Fruit fly (Drosophila melanogaster) whole organism, adult: ENCODE data around the gene CG42637.

ENCODE experiments used
- CG12768 ChIP-seq: fragments of 200-800 bp; sonication (Bioruptor generic); optimal IDR thresholded peaks from 2 replicates; lab custom pipeline; 2017; ENCODE audit warnings: missing biosample characterization, missing genetic modification characterization, mild to moderate bottlenecking, moderate library complexity, missing genetic modification reagents
- CG14711 ChIP-seq: fragments of 200-800 bp; sonication (Bioruptor generic); optimal IDR thresholded peaks from 2 replicates; lab custom pipeline; 2018; ENCODE audit warnings: missing biosample characterization, mild to moderate bottlenecking, missing genetic modification characterization, moderate library complexity
- CG1620 ChIP-seq: fragments of 200-800 bp; sonication (Bioruptor generic); optimal IDR thresholded peaks from 2 replicates; lab custom pipeline; 2016; ENCODE audit warnings: missing biosample characterization, missing genetic modification characterization
- CG33017 ChIP-seq: fragments of 200-800 bp; sonication (Bioruptor generic); optimal IDR thresholded peaks from 2 replicates; lab custom pipeline; 2018; ENCODE audit warnings: missing biosample characterization, mild to moderate bottlenecking, missing genetic modification characterization, moderate library complexity
- CG5204 ChIP-seq: fragments of 200-800 bp; sonication (Bioruptor generic); optimal IDR thresholded peaks from 2 replicates; lab custom pipeline; 2016; ENCODE audit warnings: missing biosample characterization, missing genetic modification characterization
- CG7045 ChIP-seq: fragments of 200-800 bp; sonication (Bioruptor generic); optimal IDR thresholded peaks from 2 replicates; lab custom pipeline; 2017; ENCODE audit warnings: missing biosample characterization, mild to moderate bottlenecking, missing genetic modification characterization
- CG7101 ChIP-seq: fragments of 200-800 bp; sonication (Bioruptor generic); optimal IDR thresholded peaks from 2 replicates; lab custom pipeline; 2018; ENCODE audit warnings: missing biosample characterization, mild to moderate bottlenecking, missing genetic modification characterization, moderate library complexity
- Clk ChIP-seq: fragments of 200-800 bp; sonication (Bioruptor generic); optimal IDR thresholded peaks from 2 replicates; lab custom pipeline; 2017; ENCODE audit warnings: missing biosample characterization, missing genetic modification characterization
- Hr96 ChIP-seq: fragments of 200-800 bp; sonication (Bioruptor generic); optimal IDR thresholded peaks from 2 replicates; lab custom pipeline; 2016; ENCODE audit warnings: missing biosample characterization, missing genetic modification characterization
- Mnt ChIP-seq: fragments of 200-800 bp; sonication (Bioruptor generic); optimal IDR thresholded peaks from 2 replicates; lab custom pipeline; 2016; ENCODE audit warnings: missing biosample characterization, mild to moderate bottlenecking, missing genetic modification characterization
- bab1 ChIP-seq: fragments of 200-800 bp; sonication (Bioruptor generic); optimal IDR thresholded peaks from 3 replicates; lab custom pipeline; 2019; ENCODE audit warnings: missing biosample characterization, mild to moderate bottlenecking, missing genetic modification characterization, moderate library complexity
- kay ChIP-seq: fragments of 200-800 bp; sonication (Bioruptor generic); peaks from one replicate; lab custom pipeline; 2016; ENCODE audit warnings: missing biosample characterization, missing genetic modification characterization, borderline replicate concordance
- pad ChIP-seq: fragments of 200-800 bp; sonication (Bioruptor generic); optimal IDR thresholded peaks from 3 replicates; lab custom pipeline; 2017; ENCODE audit warnings: missing biosample characterization, missing genetic modification characterization, mild to moderate bottlenecking, moderate library complexity, missing genetic modification reagents
- toe ChIP-seq: fragments of 200-800 bp; sonication (Bioruptor generic); optimal IDR thresholded peaks from 2 replicates; lab custom pipeline; 2016; ENCODE audit warnings: missing biosample characterization, missing genetic modification characterization

DNA sequence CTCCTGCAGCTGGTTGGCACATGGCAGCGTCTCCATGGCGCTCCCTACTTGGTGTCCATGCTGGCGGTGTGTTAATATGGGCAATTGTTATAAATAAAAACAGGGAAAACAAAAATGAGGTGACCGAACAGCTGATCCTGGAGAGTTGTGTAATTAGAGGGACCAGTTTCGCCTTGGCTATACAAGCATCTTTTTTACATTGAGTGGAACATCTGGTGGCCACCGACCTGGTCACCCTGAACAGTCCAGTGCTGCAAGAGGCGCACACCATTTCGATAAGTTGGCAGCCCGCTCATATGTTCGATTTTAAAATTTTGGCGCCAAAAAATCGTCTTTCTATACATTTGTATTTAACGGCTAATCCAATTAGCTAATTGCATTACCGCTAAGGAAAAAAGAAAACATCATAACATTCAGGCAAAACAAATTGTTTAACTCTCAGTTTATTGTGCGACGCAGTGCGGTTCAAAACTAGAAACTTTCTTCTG, 106.1 kb downstream of the CG42637 start, which contains the start of the genes CG8765 and Gbeta76C:
- TF ChIP-seq toe (GFP tag; lab: Kevin White, UChicago) = no peak
- TF ChIP-seq Hr96 (GFP tag; lab: Kevin White, UChicago) = peak; percentile 23
- TF ChIP-seq bab1 (GFP tag; lab: Kevin White, UChicago) = peak; percentile 83
- peak; percentile 41 for TF ChIP-seq CG14711 (tag; lab: Kevin White, UChicago)
- TF ChIP-seq CG12768 = no peak
- TF ChIP-seq CG1620 (GFP tag; lab: Kevin White, UChicago) = peak; percentile 71
- no peak for TF ChIP-seq CG7045 (GFP tag; lab: Kevin White, UChicago)
- no peak for TF ChIP-seq Clk (GFP tag; lab: Kevin White, UChicago)
- TF ChIP-seq CG33017 (tag; lab: Kevin White, UChicago) = peak; percentile 42
- TF ChIP-seq pad (GFP tag; lab: Kevin White, UChicago) = peak; percentile 49
- TF ChIP-seq kay (GFP tag; lab: Kevin White, UChicago) = no peak
- peak; percentile 9 for TF ChIP-seq CG7101
- TF ChIP-seq CG5204 (GFP tag; lab: Kevin White, UChicago) = no peak
- peak; percentile 38 for TF ChIP-seq Mnt
